ENCODE assay signal across 5 fruit fly cellular contexts in the genomic region with DNA sequence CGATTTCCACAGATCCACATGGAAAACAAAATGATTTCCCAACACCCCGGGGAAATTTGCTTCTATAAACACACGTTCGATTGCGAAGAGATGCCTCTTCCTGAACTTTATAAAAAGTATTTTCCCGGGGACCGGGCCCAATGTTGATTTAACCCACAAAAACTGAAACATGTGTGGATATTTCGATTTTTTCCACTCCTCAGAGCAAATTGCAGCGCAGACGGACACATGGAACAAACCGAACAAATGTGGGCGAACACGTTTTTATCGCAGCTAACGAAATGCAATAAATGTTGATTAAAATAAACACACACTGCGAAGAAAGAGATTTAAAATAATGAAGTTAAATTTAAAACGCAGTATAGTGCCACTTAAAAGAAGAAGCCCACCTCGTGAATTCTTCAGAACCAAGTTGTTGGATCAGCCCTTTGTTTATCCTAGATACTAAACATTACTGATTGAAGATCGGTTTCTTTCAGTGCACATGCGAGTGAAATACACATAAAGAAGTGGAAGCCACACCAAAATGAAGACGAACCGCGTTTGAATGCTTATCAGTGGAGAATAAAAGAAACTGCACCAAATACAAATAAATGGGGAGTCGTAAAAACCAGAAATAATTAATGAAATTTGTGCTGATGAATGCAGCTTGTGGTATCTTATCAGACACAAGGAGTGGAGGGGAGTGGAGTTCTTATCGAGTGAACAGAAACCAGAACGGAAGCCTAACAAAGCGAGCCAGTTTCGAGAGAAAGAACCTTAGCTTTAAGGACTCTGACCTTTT.
TF ChIP-seq lines count a peak whose summit lies in the region.

No protein-coding gene starts in this region.

- TF ChIP-seq CTCF in whole organism, embryonic (GFP tag; optimal IDR thresholded peaks at IDR 0.05; lab: Kevin White, UChicago), result peak; percentile 46

TF ChIP-seq in whole organism, adult, 20 proteins besides CTCF, POLR2A, EP300 and RAD21:
- TF ChIP-seq kay (GFP tag; lab: Kevin White, UChicago; ENCODE audit: borderline replicate concordance) (peak; percentile 83), CG11617 (GFP tag; optimal IDR thresholded peaks at IDR 0.05; lab: Kevin White, UChicago) (no peak), CG7045 (GFP tag; optimal IDR thresholded peaks at IDR 0.05; lab: Kevin White, UChicago) (no peak), ovo (GFP tag; optimal IDR thresholded peaks at IDR 0.05; lab: Kevin White, UChicago) (no peak), CG12768 (GFP tag; optimal IDR thresholded peaks at IDR 0.05; lab: Kevin White, UChicago) (peak; percentile 13), CG7101 (tag; optimal IDR thresholded peaks at IDR 0.05; lab: Kevin White, UChicago) (peak; percentile 24), tj (GFP tag; optimal IDR thresholded peaks at IDR 0.05; lab: Kevin White, UChicago) (peak; percentile 28), Hr96 (GFP tag; optimal IDR thresholded peaks at IDR 0.05; lab: Kevin White, UChicago) (no peak), CG1620 (GFP tag; optimal IDR thresholded peaks at IDR 0.05; lab: Kevin White, UChicago) (no peak), Clk (GFP tag; optimal IDR thresholded peaks at IDR 0.05; lab: Kevin White, UChicago) (no peak), CG14711 (tag; optimal IDR thresholded peaks at IDR 0.05; lab: Kevin White, UChicago) (peak; percentile 25)

TF ChIP-seq in whole organism, embryonic, 481 proteins besides CTCF, POLR2A, EP300 and RAD21 (continues in another document):
- TF ChIP-seq Drgx (GFP tag; IDR thresholded peaks at IDR 0.05; lab: Robert Waterston, UW) (peak; percentile 88), Ada2b (GFP tag; IDR thresholded peaks at IDR 0.05; lab: Robert Waterston, UW) (peak; percentile 82), ttk (GFP tag; IDR thresholded peaks at IDR 0.05; lab: Robert Waterston, UW) (peak; percentile 84), sima (GFP tag; optimal IDR thresholded peaks at IDR 0.05; lab: Kevin White, UChicago) (peak; percentile 53), CG9876 (GFP tag; optimal IDR thresholded peaks at IDR 0.05; lab: Kevin White, UChicago) (peak; percentile 35), CG11560 (tag; IDR thresholded peaks at IDR 0.05; lab: Robert Waterston, UW) (no peak), CG3407 (GFP tag; optimal IDR thresholded peaks at IDR 0.05; lab: Kevin White, UChicago) (peak; percentile 74), CG3281 (GFP tag; optimal IDR thresholded peaks at IDR 0.05; lab: Kevin White, UChicago) (peak; percentile 37), sd (tag; optimal IDR thresholded peaks at IDR 0.05; lab: Kevin White, UChicago) (peak; percentile 11), sug (tag; optimal IDR thresholded peaks at IDR 0.05; lab: Kevin White, UChicago) (no peak), CG17186 (GFP tag; optimal IDR thresholded peaks at IDR 0.05; lab: Kevin White, UChicago) (peak; percentile 60), Sin3A (optimal IDR thresholded peaks at IDR 0.05; lab: Kevin White, UChicago) (no peak), CG30431 (GFP tag; optimal IDR thresholded peaks at IDR 0.05; lab: Kevin White, UChicago) (peak; percentile 59), HLH54F (GFP tag; optimal IDR thresholded peaks at IDR 0.05; lab: Kevin White, UChicago) (peak; percentile 34), pita (GFP tag; optimal IDR thresholded peaks at IDR 0.05; lab: Kevin White, UChicago) (no peak), CG4360 (GFP tag; IDR thresholded peaks at IDR 0.05; lab: Robert Waterston, UW) (peak; percentile 54), CG6854 (GFP tag; optimal IDR thresholded peaks at IDR 0.05; lab: Kevin White, UChicago) (no peak), CG6654 (GFP tag; optimal IDR thresholded peaks at IDR 0.05; lab: Kevin White, UChicago) (peak; percentile 65)

TF ChIP-seq in whole organism, prepupa, 60 proteins besides CTCF, POLR2A, EP300 and RAD21 (continues in another document):
- peak; percentile 95 for TF ChIP-seq svp (GFP tag; lab: Kevin White, UChicago)
- no peak for TF ChIP-seq fd85E (GFP tag; optimal IDR thresholded peaks at IDR 0.05; lab: Kevin White, UChicago)
- TF ChIP-seq CG6163 (GFP tag; IDR thresholded peaks at IDR 0.05; lab: Robert Waterston, UW), result peak; percentile 92
- TF ChIP-seq spab (GFP tag; optimal IDR thresholded peaks at IDR 0.05; lab: Kevin White, UChicago), result peak; percentile 57
- peak; percentile 90 for TF ChIP-seq eg (GFP tag; IDR thresholded peaks at IDR 0.05; lab: Robert Waterston, UW)
- TF ChIP-seq Lpt (GFP tag; optimal IDR thresholded peaks at IDR 0.05; lab: Kevin White, UChicago), result peak; percentile 66
- TF ChIP-seq achi (GFP tag; optimal IDR thresholded peaks at IDR 0.05; lab: Kevin White, UChicago), result peak; percentile 75
- TF ChIP-seq CG8119 (GFP tag; IDR thresholded peaks at IDR 0.05; lab: Robert Waterston, UW), result peak; percentile 70; the same call in 2 of the 3 replicates
- TF ChIP-seq ss (GFP tag; optimal IDR thresholded peaks at IDR 0.05; lab: Kevin White, UChicago), result peak in 1 of 2 experiments; percentile 44
- TF ChIP-seq net (GFP tag; optimal IDR thresholded peaks at IDR 0.05; lab: Kevin White, UChicago), result peak; percentile 65
- TF ChIP-seq cyc (GFP tag; optimal IDR thresholded peaks at IDR 0.05; lab: Kevin White, UChicago), result peak; percentile 92
- TF ChIP-seq Sox15 (GFP tag; optimal IDR thresholded peaks at IDR 0.05; lab: Kevin White, UChicago), result peak; percentile 60
- peak; percentile 81 for TF ChIP-seq pdm3 (GFP tag; optimal IDR thresholded peaks at IDR 0.05; lab: Kevin White, UChicago)
- peak; percentile 64 for TF ChIP-seq CG16779 (tag; optimal IDR thresholded peaks at IDR 0.05; lab: Kevin White, UChicago)
- TF ChIP-seq Ets21C (GFP tag; optimal IDR thresholded peaks at IDR 0.05; lab: Kevin White, UChicago), result peak; percentile 83
- peak; percentile 73 for TF ChIP-seq CG8632 (GFP tag; optimal IDR thresholded peaks at IDR 0.05; lab: Kevin White, UChicago)
- peak; percentile 92 for TF ChIP-seq topi (GFP tag; optimal IDR thresholded peaks at IDR 0.05; lab: Kevin White, UChicago)
- TF ChIP-seq lz (GFP tag; optimal IDR thresholded peaks at IDR 0.05; lab: Kevin White, UChicago), result peak; percentile 89

TF ChIP-seq in whole organism, pupa, 21 proteins besides CTCF, POLR2A, EP300 and RAD21 (continues in another document):
- peak; percentile 71 for TF ChIP-seq CG14655 (GFP tag; optimal IDR thresholded peaks at IDR 0.05; lab: Kevin White, UChicago)
- peak; percentile 45 for TF ChIP-seq CG12605 (GFP tag; IDR thresholded peaks at IDR 0.05; lab: Robert Waterston, UW)
- TF ChIP-seq CG10348 (GFP tag; IDR thresholded peaks at IDR 0.05; lab: Robert Waterston, UW), result no peak
- peak; percentile 75 for TF ChIP-seq Pif1B (GFP tag; optimal IDR thresholded peaks at IDR 0.05; lab: Kevin White, UChicago)
- peak; percentile 60 for TF ChIP-seq CG9948 (tag; optimal IDR thresholded peaks at IDR 0.05; lab: Kevin White, UChicago)
- no peak for TF ChIP-seq EcR (GFP tag; optimal IDR thresholded peaks at IDR 0.05; lab: Kevin White, UChicago)
- peak; percentile 66 for TF ChIP-seq CG8301 (tag; optimal IDR thresholded peaks at IDR 0.05; lab: Kevin White, UChicago)
- peak; percentile 83 for TF ChIP-seq Snoo (tag; optimal IDR thresholded peaks at IDR 0.05; lab: Kevin White, UChicago)
- TF ChIP-seq CG15710 (tag; optimal IDR thresholded peaks at IDR 0.05; lab: Kevin White, UChicago), result peak; percentile 72
- peak; percentile 92 for TF ChIP-seq fd96Ca (GFP tag; IDR thresholded peaks at IDR 0.05; lab: Robert Waterston, UW)
- peak; percentile 77 for TF ChIP-seq CG17806 (tag; optimal IDR thresholded peaks at IDR 0.05; lab: Kevin White, UChicago)
- peak; percentile 75 for TF ChIP-seq rn (GFP tag; IDR thresholded peaks at IDR 0.05; lab: Robert Waterston, UW)
- TF ChIP-seq CG8159 (tag; optimal IDR thresholded peaks at IDR 0.05; lab: Kevin White, UChicago), result peak; percentile 76
- TF ChIP-seq gl (tag; optimal IDR thresholded peaks at IDR 0.05; lab: Kevin White, UChicago), result peak; percentile 32
- TF ChIP-seq CG32121 (GFP tag; IDR thresholded peaks at IDR 0.05; lab: Robert Waterston, UW), result peak; percentile 85
- TF ChIP-seq CG13204 (GFP tag; optimal IDR thresholded peaks at IDR 0.05; lab: Kevin White, UChicago), result no peak
- TF ChIP-seq Pif1A (GFP tag; optimal IDR thresholded peaks at IDR 0.05; lab: Kevin White, UChicago), result peak; percentile 79
- peak; percentile 0 for TF ChIP-seq D1 (tag; optimal IDR thresholded peaks at IDR 0.05; lab: Kevin White, UChicago)
- peak; percentile 94 for TF ChIP-seq CG4496 (GFP tag; IDR thresholded peaks at IDR 0.05; lab: Robert Waterston, UW)
- TF ChIP-seq CG34367 (tag; optimal IDR thresholded peaks at IDR 0.05; lab: Kevin White, UChicago), result peak; percentile 44

TF ChIP-seq in whole organism, wandering third instar larva, 38 proteins besides CTCF, POLR2A, EP300 and RAD21 (continues in another document):
- TF ChIP-seq lola (GFP tag; optimal IDR thresholded peaks at IDR 0.05; lab: Kevin White, UChicago) (no peak), sv (GFP tag; optimal IDR thresholded peaks at IDR 0.05; lab: Kevin White, UChicago) (peak; percentile 19), tai (GFP tag; optimal IDR thresholded peaks at IDR 0.05; lab: Kevin White, UChicago) (peak; percentile 82), foxo (GFP tag; optimal IDR thresholded peaks at IDR 0.05; lab: Kevin White, UChicago) (peak; percentile 51 to 94), CG9705 (GFP tag; optimal IDR thresholded peaks at IDR 0.05; lab: Kevin White, UChicago) (peak; percentile 56), br (GFP tag; optimal IDR thresholded peaks at IDR 0.05; lab: Kevin White, UChicago) (peak; percentile 92), psq (GFP tag; optimal IDR thresholded peaks at IDR 0.05; lab: Kevin White, UChicago) (peak; percentile 86), jim (GFP tag; optimal IDR thresholded peaks at IDR 0.05; lab: Kevin White, UChicago) (no peak), CG32264 (GFP tag; optimal IDR thresholded peaks at IDR 0.05; lab: Kevin White, UChicago) (peak; percentile 83), usp (GFP tag; optimal IDR thresholded peaks at IDR 0.05; lab: Kevin White, UChicago) (no peak), OdsH (GFP tag; optimal IDR thresholded peaks at IDR 0.05; lab: Kevin White, UChicago) (peak; percentile 86), Mio (GFP tag; optimal IDR thresholded peaks at IDR 0.05; lab: Kevin White, UChicago) (peak; percentile 43), dl (GFP tag; optimal IDR thresholded peaks at IDR 0.05; lab: Kevin White, UChicago; ENCODE audit: insufficient read depth in 1 of 2, partially characterized antibody in 2 of 2) (peak in 1 of 2 experiments; percentile 18), N (GFP tag; optimal IDR thresholded peaks at IDR 0.05; lab: Kevin White, UChicago) (no peak), HLH106 (tag; optimal IDR thresholded peaks at IDR 0.05; lab: Kevin White, UChicago) (peak; percentile 85), GATAd (GFP tag; optimal IDR thresholded peaks at IDR 0.05; lab: Kevin White, UChicago) (no peak), woc (GFP tag; optimal IDR thresholded peaks at IDR 0.05; lab: Kevin White, UChicago) (peak; percentile 76), sage (GFP tag; optimal IDR thresholded peaks at IDR 0.05; lab: Kevin White, UChicago) (peak; percentile 84), Dif (GFP tag; optimal IDR thresholded peaks at IDR 0.05; lab: Kevin White, UChicago; ENCODE audit: partially characterized antibody) (no peak), Abd-B (GFP tag; optimal IDR thresholded peaks at IDR 0.05; lab: Kevin White, UChicago) (no peak), h (GFP tag; optimal IDR thresholded peaks at IDR 0.05; lab: Kevin White, UChicago) (peak; percentile 93), Jra (GFP tag; optimal IDR thresholded peaks at IDR 0.05; lab: Kevin White, UChicago) (peak; percentile 74)
